Worm (Caenorhabditis elegans): ENCODE measurements around the gene W02B3.3.

- TF ChIP-seq ama-1 (optimal IDR thresholded peaks at IDR 0.05) (no peak), dmd-4 (tag; optimal IDR thresholded peaks at IDR 0.05; ENCODE audit: borderline replicate concordance) (no peak), ceh-18 (tag; optimal IDR thresholded peaks at IDR 0.05) (no peak)
Measured at ce11 chrIII:644660-645059, 23.6 kb downstream of the W02B3.3 start.
